Fruit fly (Drosophila melanogaster) whole organism, embryonic: ENCODE measurements around the gene CG32192.
A peak's percentile ranks its signal among the peaks of the same experiment; 100 is the strongest.

Source experiments
- Adf1 ChIP-seq: fragments of 200-800 bp; sonication (Bioruptor generic); IDR thresholded peaks from 2 replicates; pipeline ENCODE4 v1.3.6; 2022; ENCODE audit warnings: missing biosample characterization, missing genetic modification characterization
- Bdp1 ChIP-seq: fragments of 200-800 bp; sonication (Bioruptor generic); optimal IDR thresholded peaks from 3 replicates; lab custom pipeline; 2016; ENCODE audit warnings: missing biosample characterization, missing genetic modification characterization
- CG10147 ChIP-seq: fragments of 200-800 bp; sonication (Bioruptor generic); optimal IDR thresholded peaks from 2 replicates; lab custom pipeline; 2019; ENCODE audit warnings: missing biosample characterization, mild to moderate bottlenecking, missing genetic modification characterization, moderate library complexity
- CG10979 ChIP-seq: fragments of 200-800 bp; sonication (Bioruptor generic); optimal IDR thresholded peaks from 2 replicates; lab custom pipeline; 2018; ENCODE audit warnings: missing biosample characterization, mild to moderate bottlenecking, missing genetic modification characterization, moderate library complexity
- CG11456 ChIP-seq: fragments of 200-800 bp; sonication (Bioruptor generic); IDR thresholded peaks from 3 replicates; pipeline ENCODE4 v1.3.6; 2022; ENCODE audit warnings: missing biosample characterization, missing genetic modification characterization
- CG11504 ChIP-seq: fragments of 200-800 bp; sonication (Bioruptor generic); optimal IDR thresholded peaks from 3 replicates; lab custom pipeline; 2019; ENCODE audit warnings: missing biosample characterization, mild to moderate bottlenecking, missing genetic modification characterization, moderate library complexity
- CG13296 ChIP-seq: fragments of 200-800 bp; sonication (Bioruptor generic); optimal IDR thresholded peaks from 3 replicates; lab custom pipeline; 2018; ENCODE audit warnings: missing biosample characterization, mild to moderate bottlenecking, missing genetic modification characterization
- CG14710 ChIP-seq: fragments of 200-800 bp; sonication (Bioruptor generic); optimal IDR thresholded peaks from 3 replicates; lab custom pipeline; 2019; ENCODE audit warnings: missing biosample characterization, mild to moderate bottlenecking, missing genetic modification characterization, moderate library complexity
- CG15269 ChIP-seq: fragments of 200-800 bp; sonication (Bioruptor generic); optimal IDR thresholded peaks from 2 replicates; lab custom pipeline; 2018; ENCODE audit warnings: missing biosample characterization, mild to moderate bottlenecking, missing genetic modification characterization, moderate library complexity
- CG1529 ChIP-seq: fragments of 200-800 bp; sonication (Bioruptor generic); optimal IDR thresholded peaks from 3 replicates; lab custom pipeline; 2018; ENCODE audit warnings: missing biosample characterization, missing genetic modification characterization
- CG2129 ChIP-seq: fragments of 200-800 bp; sonication (Bioruptor generic); IDR thresholded peaks from 2 replicates; pipeline ENCODE4 v1.3.6; 2022; ENCODE audit warnings: missing biosample characterization, missing genetic modification characterization; ENCODE audit not compliant: partially characterized antibody
- CG2678 ChIP-seq: fragments of 200-800 bp; sonication (Bioruptor generic); optimal IDR thresholded peaks from 3 replicates; lab custom pipeline; 2019; ENCODE audit warnings: missing biosample characterization, mild to moderate bottlenecking, missing genetic modification characterization, moderate library complexity
- CG3065 ChIP-seq: fragments of 200-800 bp; sonication (Bioruptor generic); optimal IDR thresholded peaks from 2 replicates; lab custom pipeline; 2016; ENCODE audit warnings: missing biosample characterization, missing genetic modification characterization
- CG31224 ChIP-seq: fragments of 200-800 bp; sonication (Bioruptor generic); IDR thresholded peaks from 2 replicates; pipeline ENCODE4 v1.3.6; 2022; ENCODE audit warnings: missing biosample characterization, missing genetic modification characterization
- CG31388 ChIP-seq: fragments of 200-800 bp; sonication (Bioruptor generic); optimal IDR thresholded peaks from 2 replicates; lab custom pipeline; 2016; ENCODE audit warnings: missing biosample characterization, missing genetic modification characterization
- CG34224 ChIP-seq: fragments of 200-800 bp; sonication (Bioruptor generic); IDR thresholded peaks from 3 replicates; pipeline ENCODE4 v1.3.6; 2022; ENCODE audit warnings: missing biosample characterization, missing genetic modification characterization; ENCODE audit not compliant: partially characterized antibody
- CG4328 ChIP-seq: fragments of 200-800 bp; sonication (Bioruptor generic); optimal IDR thresholded peaks from 3 replicates; lab custom pipeline; 2017; ENCODE audit warnings: missing biosample characterization, missing genetic modification reagents, missing genetic modification characterization
- CG8765 ChIP-seq: fragments of 200-800 bp; sonication (Bioruptor generic); IDR thresholded peaks from 2 replicates; pipeline ENCODE4 v1.3.6; 2022; ENCODE audit warnings: missing biosample characterization, missing genetic modification characterization
- CHES-1-like ChIP-seq: fragments of 200-800 bp; sonication (Bioruptor generic); optimal IDR thresholded peaks from 2 replicates; lab custom pipeline; 2016; ENCODE audit warnings: missing biosample characterization, missing genetic modification characterization
- D19A ChIP-seq: fragments of 200-800 bp; optimal IDR thresholded peaks from 3 replicates; lab custom pipeline; 2019; ENCODE audit warnings: missing biosample characterization, mild to moderate bottlenecking, missing genetic modification characterization, moderate library complexity
- Eip74EF ChIP-seq, 2 experiments: fragments of 200-800 bp in 1 of 2; fragments of >200 bp in 1 of 2; sonication (Bioruptor generic) in 1 of 2; optimal IDR thresholded peaks; 2 replicates each; lab custom pipeline; 2017 to 2019; ENCODE audit warnings: missing biosample characterization in 2 of 2, missing genetic modification characterization in 2 of 2, mild to moderate bottlenecking in 1 of 2, moderate library complexity in 1 of 2
- Gug ChIP-seq: fragments of 200-800 bp; sonication (Bioruptor generic); IDR thresholded peaks from 4 replicates; pipeline ENCODE4 v1.3.6; 2022; ENCODE audit warnings: missing biosample characterization, missing genetic modification characterization
- HLH54F ChIP-seq: fragments of 200-800 bp; sonication (Bioruptor generic); optimal IDR thresholded peaks from 3 replicates; lab custom pipeline; 2016; ENCODE audit warnings: missing biosample characterization, missing genetic modification characterization
- Mes4 ChIP-seq: fragments of 200-800 bp; sonication (Bioruptor generic); optimal IDR thresholded peaks from 2 replicates; lab custom pipeline; 2016; ENCODE audit warnings: missing biosample characterization, missing genetic modification characterization
- Opbp ChIP-seq: fragments of 200-800 bp; sonication (Bioruptor generic); IDR thresholded peaks from 3 replicates; pipeline ENCODE4 v1.3.6; 2022; ENCODE audit warnings: missing biosample characterization, missing genetic modification characterization; ENCODE audit not compliant: partially characterized antibody
- Xbp1 ChIP-seq: fragments of 200-800 bp; sonication (Bioruptor generic); optimal IDR thresholded peaks from 3 replicates; lab custom pipeline; 2016; ENCODE audit warnings: missing biosample characterization, mild to moderate bottlenecking, missing genetic modification characterization
- YL-1 ChIP-seq: fragments of 200-800 bp; sonication (Bioruptor generic); optimal IDR thresholded peaks from 3 replicates; lab custom pipeline; 2017; ENCODE audit warnings: missing biosample characterization, mild to moderate bottlenecking, missing genetic modification characterization
- cad ChIP-seq: fragments of >200 bp; optimal IDR thresholded peaks from 2 replicates; lab custom pipeline; 2017; ENCODE audit warnings: missing biosample characterization, missing genetic modification characterization
- cas ChIP-seq: fragments of 200-800 bp; sonication (Bioruptor generic); IDR thresholded peaks from 2 replicates; pipeline ENCODE4 v1.3.6; 2022; ENCODE audit warnings: missing biosample characterization, missing genetic modification characterization
- croc ChIP-seq: fragments of 200-800 bp; sonication (Bioruptor generic); conservative IDR thresholded peaks from 3 replicates; pipeline ENCODE4 v1.3.6; 2022; ENCODE audit warnings: missing biosample characterization, missing genetic modification characterization
- dm ChIP-seq: fragments of 200-800 bp; sonication (Bioruptor generic); optimal IDR thresholded peaks from 3 replicates; lab custom pipeline; 2016; ENCODE audit warnings: missing biosample characterization, missing genetic modification characterization
- fd102C ChIP-seq: fragments of 200-800 bp; sonication (Bioruptor generic); optimal IDR thresholded peaks from 2 replicates; lab custom pipeline; 2018; ENCODE audit warnings: missing biosample characterization, mild to moderate bottlenecking, missing genetic modification characterization, moderate library complexity
- fru ChIP-seq: fragments of >200 bp; optimal IDR thresholded peaks from 2 replicates; lab custom pipeline; 2017
- gfzf ChIP-seq: fragments of 200-800 bp; sonication (Bioruptor generic); optimal IDR thresholded peaks from 2 replicates; lab custom pipeline; 2016; ENCODE audit warnings: missing biosample characterization, mild to moderate bottlenecking, missing genetic modification characterization, moderate library complexity
- grau ChIP-seq: fragments of 200-800 bp; optimal IDR thresholded peaks from 3 replicates; lab custom pipeline; 2019; ENCODE audit warnings: missing biosample characterization, mild to moderate bottlenecking, missing genetic modification characterization, moderate library complexity
- h ChIP-seq: fragments of >200 bp; optimal IDR thresholded peaks from 2 replicates; lab custom pipeline; 2017
- ind ChIP-seq: fragments of 200-800 bp; sonication (Bioruptor generic); optimal IDR thresholded peaks from 3 replicates; lab custom pipeline; 2016; ENCODE audit warnings: missing biosample characterization, missing genetic modification characterization
- jing ChIP-seq: fragments of 200-800 bp; sonication (Bioruptor generic); optimal IDR thresholded peaks from 2 replicates; lab custom pipeline; 2018; ENCODE audit warnings: missing biosample characterization, mild to moderate bottlenecking, missing genetic modification characterization
- kah ChIP-seq: fragments of 200-800 bp; sonication (Bioruptor generic); optimal IDR thresholded peaks from 2 replicates; lab custom pipeline; 2018; ENCODE audit warnings: missing biosample characterization, mild to moderate bottlenecking, missing genetic modification characterization
- knrl ChIP-seq: fragments of 200-800 bp; sonication (Bioruptor generic); IDR thresholded peaks from 3 replicates; pipeline ENCODE4 v1.3.6; 2022; ENCODE audit warnings: missing biosample characterization, missing genetic modification characterization; ENCODE audit not compliant: partially characterized antibody
- maf-S ChIP-seq: fragments of 200-800 bp; sonication (Bioruptor generic); optimal IDR thresholded peaks from 2 replicates; lab custom pipeline; 2016; ENCODE audit warnings: missing biosample characterization, missing genetic modification characterization
- nerfin-1 ChIP-seq: fragments of 200-800 bp; sonication (Bioruptor generic); optimal IDR thresholded peaks from 3 replicates; lab custom pipeline; 2019; ENCODE audit warnings: missing biosample characterization, mild to moderate bottlenecking, missing genetic modification characterization, moderate library complexity
- nmo ChIP-seq: fragments of 200-800 bp; sonication (Bioruptor generic); optimal IDR thresholded peaks from 2 replicates; lab custom pipeline; 2018; ENCODE audit warnings: missing biosample characterization, mild to moderate bottlenecking, missing genetic modification characterization, moderate library complexity
- pan ChIP-seq, 4 experiments: fragments of >200 bp in 3 of 4; fragments of 200-800 bp in 1 of 4; sonication (Bioruptor generic) in 1 of 4; optimal IDR thresholded peaks in 3 of 4; IDR thresholded peaks in 1 of 4; 2 replicates each; pipeline versions ENCODE4 v1.3.6 to Lab custom; 2017 to 2022; ENCODE audit warnings: missing biosample characterization in 2 of 4, missing genetic modification characterization in 2 of 4, mixed read lengths in 1 of 4
- sens ChIP-seq: fragments of 200-800 bp; sonication (Bioruptor generic); peaks from one replicate; lab custom pipeline; 2016; ENCODE audit warnings: missing biosample characterization, missing genetic modification characterization
- stwl ChIP-seq: fragments of 200-800 bp; sonication (Bioruptor generic); optimal IDR thresholded peaks from 3 replicates; lab custom pipeline; 2018; ENCODE audit warnings: missing biosample characterization, mild to moderate bottlenecking, missing genetic modification characterization, moderate library complexity
- unc-4 ChIP-seq: fragments of 200-800 bp; sonication (Bioruptor generic); IDR thresholded peaks from 2 replicates; pipeline ENCODE4 v1.3.6; 2022; ENCODE audit warnings: missing biosample characterization, missing genetic modification characterization; ENCODE audit not compliant: partially characterized antibody
- zf30C ChIP-seq: fragments of 200-800 bp; sonication (Bioruptor generic); optimal IDR thresholded peaks from 3 replicates; lab custom pipeline; 2018; ENCODE audit warnings: missing biosample characterization, mild to moderate bottlenecking, missing genetic modification characterization

The CG32192 gene

dm6 chr3L:18003054-18003871, 36.9 kb upstream of the CG32192 start (continued):
- TF ChIP-seq CG2129 (no peak), CG10979 (peak; percentile 68), gfzf (GFP tag; lab: Kevin White, UChicago) (no peak), CG1529 (no peak), CG31388 (GFP tag; lab: Kevin White, UChicago) (peak; percentile 1), Xbp1 (peak; percentile 38), CG2678 (tag; lab: Kevin White, UChicago) (peak; percentile 91), YL-1 (GFP tag; lab: Kevin White, UChicago) (no peak), sens (GFP tag; lab: Kevin White, UChicago) (peak; percentile 55), zf30C (GFP tag; lab: Kevin White, UChicago) (no peak), HLH54F (GFP tag; lab: Kevin White, UChicago) (no peak), knrl (GFP tag; lab: Robert Waterston, UW) (no peak), nmo (GFP tag; lab: Kevin White, UChicago) (peak; percentile 72), CG11504 (tag; lab: Kevin White, UChicago) (peak; percentile 77), CG8765 (no peak), D19A (tag; lab: Kevin White, UChicago) (peak; percentile 99), ind (GFP tag; lab: Kevin White, UChicago) (no peak), Bdp1 (GFP tag; lab: Kevin White, UChicago) (no peak), CG3065 (GFP tag; lab: Kevin White, UChicago) (no peak), CG31224 (GFP tag; lab: Robert Waterston, UW) (no peak), grau (peak; percentile 78), fd102C (no peak), unc-4 (GFP tag; lab: Robert Waterston, UW) (no peak), nerfin-1 (tag; lab: Kevin White, UChicago) (peak; percentile 60), Mes4 (GFP tag; lab: Kevin White, UChicago) (no peak), dm (GFP tag; lab: Kevin White, UChicago) (no peak), jing (GFP tag; lab: Kevin White, UChicago) (peak; percentile 39), fru (lab: Kevin White, UChicago) (no peak), stwl (tag; lab: Kevin White, UChicago) (peak; percentile 9), pan (optimal IDR thresholded peaks at IDR 0.05; lab: Kevin White, UChicago) (no peak), pan (GFP tag; optimal IDR thresholded peaks at IDR 0.05 in 1 of 2, IDR thresholded peaks at IDR 0.05 in 1 of 2) (peak in 1 of 2 experiments; percentile 59), Adf1 (GFP tag; lab: Robert Waterston, UW) (peak; percentile 59), CG11456 (GFP tag; lab: Robert Waterston, UW) (0 out of 3 replicates have a peak, but pooled peaks have one; percentile 5), CHES-1-like (GFP tag; lab: Kevin White, UChicago) (no peak), Eip74EF (GFP tag; optimal IDR thresholded peaks at IDR 0.05; lab: Kevin White, UChicago) (peak in 1 of 2 experiments; percentile 52), maf-S (GFP tag; lab: Kevin White, UChicago) (no peak), CG15269 (tag; lab: Kevin White, UChicago) (peak; percentile 78), Gug (GFP tag; lab: Robert Waterston, UW) (no peak), croc (no peak), CG14710 (tag; lab: Kevin White, UChicago) (peak; percentile 56), kah (GFP tag; lab: Kevin White, UChicago) (no peak), h (lab: Kevin White, UChicago) (no peak), cad (no peak), CG10147 (GFP tag; lab: Kevin White, UChicago) (peak; percentile 50), CG13296 (GFP tag; lab: Kevin White, UChicago) (peak; percentile 66), Opbp (GFP tag; lab: Robert Waterston, UW) (no peak), CG34224 (GFP tag; lab: Robert Waterston, UW) (no peak), cas (GFP tag; lab: Robert Waterston, UW) (no peak), CG4328 (GFP tag; lab: Kevin White, UChicago) (no peak)
